Worm (Caenorhabditis elegans) whole organism, young adult: Measurements from ENCODE around the gene F44E5.5.
A peak's percentile ranks its signal among the peaks of the same experiment; 100 is the strongest.

Experiments used
- B0261.1 ChIP-seq: sonication (generic microtip); optimal IDR thresholded peaks from 2 replicates; lab custom pipeline; 2016; ENCODE audit warnings: mild to moderate bottlenecking, missing genetic modification characterization, moderate library complexity, missing compliant biosample characterization
- C17E4.6 ChIP-seq: fragments of 200-800 bp; sonication (Bioruptor generic); IDR thresholded peaks from 2 replicates; pipeline ENCODE4 v1.3.6; 2022; ENCODE audit warnings: missing genetic modification reagents, missing genetic modification characterization, missing compliant biosample characterization
- F22D6.2 ChIP-seq: sonication (generic microtip); optimal IDR thresholded peaks from 2 replicates; lab custom pipeline; 2016; ENCODE audit warnings: mild to moderate bottlenecking, missing genetic modification characterization, missing compliant biosample characterization
- F23B12.7 ChIP-seq: sonication (generic microtip); optimal IDR thresholded peaks from 2 replicates; lab custom pipeline; 2017; ENCODE audit warnings: missing genetic modification characterization, mild to moderate bottlenecking, missing compliant biosample characterization, antibody characterized with exemption, moderate library complexity; ENCODE audit not compliant: insufficient read depth
- F33H1.4 ChIP-seq: fragments of 200-800 bp; sonication (Bioruptor generic); IDR thresholded peaks from 2 replicates; pipeline ENCODE4 v1.3.6; 2022; ENCODE audit warnings: missing genetic modification reagents, missing genetic modification characterization, missing compliant biosample characterization
- F57C9.4 ChIP-seq: sonication (generic microtip); optimal IDR thresholded peaks from 2 replicates; lab custom pipeline; 2017; ENCODE audit warnings: mild to moderate bottlenecking, missing genetic modification characterization, missing compliant biosample characterization
- T07F8.4 ChIP-seq: sonication (generic microtip); optimal IDR thresholded peaks from 2 replicates; lab custom pipeline; 2016; ENCODE audit warnings: mild to moderate bottlenecking, missing genetic modification characterization, moderate library complexity, missing compliant biosample characterization
- Y56A3A.18 ChIP-seq: fragments of 200-800 bp; sonication (Bioruptor generic); IDR thresholded peaks from 2 replicates; pipeline ENCODE4 v1.3.6; 2022; ENCODE audit warnings: missing genetic modification reagents, missing genetic modification characterization, missing compliant biosample characterization
- Y79H2A.3 ChIP-seq: fragments of 200-800 bp; sonication (Bioruptor generic); conservative IDR thresholded peaks from 2 replicates; pipeline ENCODE4 v1.3.6; 2022; ENCODE audit warnings: missing genetic modification reagents, missing genetic modification characterization, missing compliant biosample characterization
- aptf-2 ChIP-seq: fragments of 200-800 bp; sonication (Bioruptor generic); conservative IDR thresholded peaks from 2 replicates; pipeline ENCODE4 v1.3.6; 2022; ENCODE audit warnings: missing genetic modification reagents, missing genetic modification characterization, missing compliant biosample characterization
- attf-5 ChIP-seq: fragments of 200-800 bp; sonication (Bioruptor generic); optimal IDR thresholded peaks from 2 replicates; lab custom pipeline; 2018; ENCODE audit warnings: mild to moderate bottlenecking, missing genetic modification characterization, missing compliant biosample characterization
- cebp-1 ChIP-seq, 2 experiments: fragments of 200-800 bp in 1 of 2; sonication (Bioruptor generic) in 1 of 2; sonication (generic microtip) in 1 of 2; IDR thresholded peaks in 1 of 2; optimal IDR thresholded peaks in 1 of 2; 2 replicates each; pipeline versions ENCODE4 v1.3.6 to Lab custom; 2017 to 2022; ENCODE audit warnings: missing compliant biosample characterization in 2 of 2, missing genetic modification characterization in 2 of 2, mild to moderate bottlenecking in 1 of 2, missing genetic modification reagents in 1 of 2, moderate library complexity in 1 of 2
- ceh-40 ChIP-seq: fragments of 200-800 bp; sonication (Bioruptor generic); IDR thresholded peaks from 2 replicates; pipeline ENCODE4 v1.3.6; 2022; ENCODE audit warnings: missing genetic modification characterization, missing compliant biosample characterization
- ceh-91 ChIP-seq: fragments of 200-800 bp; sonication (Bioruptor generic); IDR thresholded peaks from 2 replicates; pipeline ENCODE4 v1.3.6; 2022; ENCODE audit warnings: missing genetic modification reagents, missing genetic modification characterization, missing compliant biosample characterization
- die-1 ChIP-seq: sonication (generic microtip); optimal IDR thresholded peaks from 2 replicates; lab custom pipeline; 2016; ENCODE audit warnings: missing genotype, mild to moderate bottlenecking, missing genetic modification characterization, missing compliant biosample characterization
- dox-1 ChIP-seq: fragments of 200-800 bp; sonication (Bioruptor generic); IDR thresholded peaks from 2 replicates; pipeline ENCODE4 v1.3.6; 2022; ENCODE audit warnings: missing genetic modification reagents, missing genetic modification characterization, missing compliant biosample characterization
- dpff-1 ChIP-seq: sonication (generic microtip); optimal IDR thresholded peaks from 2 replicates; lab custom pipeline; 2017; ENCODE audit warnings: mild to moderate bottlenecking, missing genetic modification characterization, missing compliant biosample characterization
- egl-18 ChIP-seq: fragments of 200-800 bp; sonication (Bioruptor generic); IDR thresholded peaks from 2 replicates; pipeline ENCODE4 v1.3.6; 2022; ENCODE audit warnings: missing genetic modification reagents, missing genetic modification characterization, missing compliant biosample characterization
- fkh-3 ChIP-seq: sonication (generic microtip); optimal IDR thresholded peaks from 2 replicates; lab custom pipeline; 2016; ENCODE audit warnings: mild to moderate bottlenecking, missing genetic modification characterization, missing compliant biosample characterization
- hmg-1.2 ChIP-seq: fragments of 200-800 bp; sonication (Bioruptor generic); IDR thresholded peaks from 2 replicates; pipeline ENCODE4 v1.3.6; 2022; ENCODE audit warnings: missing genetic modification reagents, missing genetic modification characterization, missing compliant biosample characterization
- hrde-1 ChIP-seq: sonication (generic microtip); optimal IDR thresholded peaks from 2 replicates; lab custom pipeline; 2016; ENCODE audit warnings: missing genetic modification characterization, mild to moderate bottlenecking, missing compliant biosample characterization, moderate library complexity, missing genotype, missing genetic modification reagents, borderline replicate concordance
- lag-1 ChIP-seq: fragments of 200-800 bp; sonication (Bioruptor generic); IDR thresholded peaks from 2 replicates; pipeline ENCODE4 v1.3.6; 2022; ENCODE audit warnings: missing genetic modification reagents, missing genetic modification characterization, missing compliant biosample characterization
- let-526 ChIP-seq: fragments of 200-800 bp; sonication (Bioruptor generic); IDR thresholded peaks from 2 replicates; pipeline ENCODE4 v1.3.6; 2022; ENCODE audit warnings: missing genetic modification reagents, missing genetic modification characterization, missing compliant biosample characterization
- lin-40 ChIP-seq: sonication (generic microtip); optimal IDR thresholded peaks from 2 replicates; lab custom pipeline; 2016; ENCODE audit warnings: missing genetic modification characterization, mild to moderate bottlenecking, missing compliant biosample characterization, missing genotype, missing genetic modification reagents
- lsl-1 ChIP-seq: fragments of 200-800 bp; sonication (Bioruptor generic); optimal IDR thresholded peaks from 2 replicates; lab custom pipeline; 2018; ENCODE audit warnings: mild to moderate bottlenecking, missing genetic modification characterization, moderate library complexity, missing compliant biosample characterization
- madf-6 ChIP-seq: fragments of 200-800 bp; sonication (Bioruptor generic); IDR thresholded peaks from 2 replicates; pipeline ENCODE4 v1.3.6; 2022; ENCODE audit warnings: missing genetic modification reagents, missing genetic modification characterization, missing compliant biosample characterization
- nhr-120 ChIP-seq: fragments of 200-800 bp; sonication (Bioruptor generic); IDR thresholded peaks from 2 replicates; pipeline ENCODE4 v1.3.6; 2022; ENCODE audit warnings: missing genetic modification characterization, missing compliant biosample characterization
- nhr-179 ChIP-seq: sonication (generic microtip); optimal IDR thresholded peaks from 2 replicates; lab custom pipeline; 2016; ENCODE audit warnings: mild to moderate bottlenecking, missing genetic modification characterization, missing compliant biosample characterization
- rpc-1 ChIP-seq, 2 experiments: fragments of 150-350 bp in 1 of 2; sonication (generic microtip) in 1 of 2; optimal IDR thresholded peaks; 2 replicates each; lab custom pipeline; 2014 to 2018; ENCODE audit warnings: missing biosample characterization in 1 of 2, missing genetic modification characterization in 1 of 2, missing genetic modification reagents in 1 of 2, missing genotype in 1 of 2
- snpc-1.1 ChIP-seq: sonication (generic microtip); optimal IDR thresholded peaks from 2 replicates; lab custom pipeline; 2017; ENCODE audit warnings: missing genetic modification characterization, mild to moderate bottlenecking, missing compliant biosample characterization, antibody characterized with exemption, moderate library complexity, missing genotype, missing genetic modification reagents; ENCODE audit not compliant: insufficient read depth
- snpc-3.4 ChIP-seq: sonication (generic microtip); optimal IDR thresholded peaks from 2 replicates; lab custom pipeline; 2017; ENCODE audit warnings: missing genetic modification characterization, mild to moderate bottlenecking, missing compliant biosample characterization, antibody characterized with exemption, moderate library complexity, missing genotype, missing genetic modification reagents
- snpc-4 ChIP-seq, 5 experiments: fragments of 150-350 bp in 1 of 5; sonication (generic microtip) in 4 of 5; optimal IDR thresholded peaks; 2 replicates each; lab custom pipeline; 2014 to 2018; ENCODE audit warnings: missing genetic modification characterization in 5 of 5, missing biosample characterization in 3 of 5, antibody characterized with exemption in 2 of 5, mild to moderate bottlenecking in 2 of 5, missing compliant biosample characterization in 2 of 5, missing genotype in 2 of 5, moderate library complexity in 2 of 5, missing genetic modification reagents in 1 of 5
- somi-1 ChIP-seq: fragments of 200-800 bp; sonication (Bioruptor generic); optimal IDR thresholded peaks from 2 replicates; lab custom pipeline; 2018; ENCODE audit warnings: mild to moderate bottlenecking, missing genetic modification characterization, missing compliant biosample characterization
- zfh-2 ChIP-seq: fragments of 200-800 bp; sonication (Bioruptor generic); conservative IDR thresholded peaks from 2 replicates; pipeline ENCODE4 v1.3.6; 2022; ENCODE audit warnings: missing genetic modification reagents, missing genetic modification characterization, missing compliant biosample characterization
- ztf-3 ChIP-seq: fragments of 200-800 bp; sonication (Bioruptor generic); optimal IDR thresholded peaks from 2 replicates; lab custom pipeline; 2018; ENCODE audit warnings: mild to moderate bottlenecking, missing genetic modification characterization, missing compliant biosample characterization
- ztf-6 ChIP-seq: fragments of 200-800 bp; sonication (Bioruptor generic); IDR thresholded peaks from 2 replicates; pipeline ENCODE4 v1.3.6; 2022; ENCODE audit warnings: missing genetic modification reagents, missing genetic modification characterization, missing compliant biosample characterization

Gene F44E5.5

DNA sequence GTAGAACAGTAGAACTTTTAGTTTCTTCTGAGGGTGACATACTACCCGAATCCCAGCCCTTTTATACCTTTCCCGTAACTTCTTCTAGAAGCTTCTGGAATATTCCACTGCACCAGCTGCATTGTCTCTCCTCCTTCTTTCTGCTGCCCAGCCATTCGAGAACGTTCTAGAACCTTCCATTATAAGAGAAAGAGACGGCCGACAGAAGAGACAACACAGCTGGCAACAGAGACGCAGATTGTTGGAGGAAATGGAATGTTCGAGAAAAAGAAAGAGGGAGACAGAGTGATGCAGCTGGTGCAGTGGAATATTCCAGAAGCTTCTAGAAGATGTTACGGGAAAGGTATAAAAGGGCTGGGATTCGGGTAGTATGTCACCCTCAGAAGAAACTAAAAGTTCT, at the start of gene F44E5.5, which contains the start of gene F44E5.4 (continued):
- TF ChIP-seq Y79H2A.3 = peak; percentile 99

DNA sequence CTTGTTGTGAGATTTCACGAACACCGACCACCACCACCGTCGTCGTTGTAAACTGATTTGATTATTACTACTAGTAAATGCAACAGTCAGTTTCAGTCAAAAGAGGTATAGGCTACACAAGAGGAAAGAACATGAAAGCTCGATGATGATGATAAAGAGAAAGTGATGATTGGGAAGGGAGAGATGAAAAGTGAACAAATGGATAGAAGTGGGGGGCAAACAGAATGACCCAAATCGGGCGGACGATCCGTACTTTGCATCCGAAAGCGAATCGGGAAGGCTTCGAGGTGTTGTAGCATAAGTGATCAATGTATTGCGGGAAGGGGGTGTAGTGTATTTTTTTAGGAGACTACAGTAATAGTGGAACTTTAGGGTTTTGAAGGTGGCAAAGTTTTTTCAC, 48.7 kb upstream of the F44E5.5 start:
- TF ChIP-seq dox-1 (no peak), cebp-1 (GFP tag; IDR thresholded peaks at IDR 0.05; lab: Robert Waterston, UW) (no peak), cebp-1 (tag; optimal IDR thresholded peaks at IDR 0.05; lab: Kevin White, UChicago) (no peak), ztf-6 (no peak), T07F8.4 (tag; lab: Kevin White, UChicago) (no peak), madf-6 (GFP tag; lab: Robert Waterston, UW) (no peak), attf-5 (no peak), fkh-3 (no peak)
- TF ChIP-seq, all 124 proteins: peak for 0

DNA sequence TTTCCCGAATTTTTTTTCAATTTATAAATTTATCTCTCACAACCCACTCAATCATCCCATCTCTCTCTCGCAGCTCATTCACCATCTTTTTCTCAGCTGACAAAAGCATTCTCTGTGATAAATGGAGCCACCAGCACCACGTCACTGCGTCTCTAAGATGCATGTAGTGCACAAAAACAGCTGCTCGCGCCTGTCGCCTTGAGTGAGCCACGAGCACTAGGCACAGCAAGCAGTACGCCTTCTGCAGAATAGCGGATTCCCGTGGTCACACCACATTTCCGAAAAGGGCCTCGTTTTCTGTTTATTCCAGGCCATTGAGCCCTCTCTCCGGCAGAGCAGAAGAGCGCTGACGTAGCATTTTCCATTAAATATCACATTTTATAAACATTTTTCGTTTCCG, 45.9 kb upstream of the F44E5.5 start, which contains the start of gene F13D12.10:
Gene F13D12.10, plus strand, starts transcription at position 231 of the 400 bp plus-strand sequence.
- TF ChIP-seq ztf-3 (GFP tag; lab: Kevin White, UChicago) (no peak), snpc-3.4 (no peak), ztf-6 (no peak), nhr-179 (tag; lab: Kevin White, UChicago) (no peak), hrde-1 (tag; lab: Kevin White, UChicago) (no peak), somi-1 (GFP tag; lab: Kevin White, UChicago) (peak; percentile 47), F22D6.2 (tag; lab: Kevin White, UChicago) (no peak), B0261.1 (tag; lab: Kevin White, UChicago) (no peak), zfh-2 (GFP tag; lab: Robert Waterston, UW) (peak; percentile 75), rpc-1 (optimal IDR thresholded peaks at IDR 0.05; lab: Kevin White, UChicago) (no peak), rpc-1 (tag; optimal IDR thresholded peaks at IDR 0.05; lab: Kevin White, UChicago) (no peak), lag-1 (no peak), cebp-1 (GFP tag; IDR thresholded peaks at IDR 0.05; lab: Robert Waterston, UW) (no peak), cebp-1 (tag; optimal IDR thresholded peaks at IDR 0.05; lab: Kevin White, UChicago) (peak; percentile 6)

DNA sequence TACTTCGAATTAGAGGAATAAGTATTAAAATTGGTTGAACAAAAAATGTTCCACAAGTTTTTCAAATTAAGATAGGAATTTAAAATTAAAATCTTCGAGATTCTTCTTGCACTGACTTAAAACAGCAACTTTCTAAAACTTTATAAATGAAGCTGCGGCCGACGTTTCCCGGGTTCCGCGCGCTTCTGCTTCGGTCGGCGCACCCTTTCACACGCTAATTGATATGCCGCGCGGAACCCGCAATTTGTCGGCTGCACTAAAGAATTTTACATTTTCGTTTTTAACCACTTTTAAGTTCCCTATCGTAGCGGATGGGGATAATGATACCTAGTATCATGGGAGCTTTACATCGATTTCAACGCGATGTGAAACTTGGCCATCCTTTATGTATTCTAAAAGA, 44.7 kb upstream of the F44E5.5 start:
- TF ChIP-seq ceh-40 (GFP tag; lab: Robert Waterston, UW) (no peak), T07F8.4 (tag; lab: Kevin White, UChicago) (no peak), let-526 (GFP tag; lab: Robert Waterston, UW) (no peak), ceh-91 (GFP tag; lab: Robert Waterston, UW) (no peak), lsl-1 (GFP tag; lab: Kevin White, UChicago) (no peak), die-1 (tag; lab: Kevin White, UChicago) (no peak), zfh-2 (GFP tag; lab: Robert Waterston, UW) (no peak), rpc-1 (optimal IDR thresholded peaks at IDR 0.05; lab: Kevin White, UChicago) (no peak), rpc-1 (tag; optimal IDR thresholded peaks at IDR 0.05; lab: Kevin White, UChicago) (no peak), hmg-1.2 (peak; percentile 56), nhr-120 (GFP tag; lab: Robert Waterston, UW) (no peak), egl-18 (GFP tag; lab: Robert Waterston, UW) (no peak), F57C9.4 (tag; lab: Kevin White, UChicago) (no peak), C17E4.6 (GFP tag; lab: Robert Waterston, UW) (no peak), snpc-1.1 (tag; lab: Kevin White, UChicago) (peak; percentile 84), lin-40 (tag; lab: Kevin White, UChicago) (no peak), dpff-1 (tag; lab: Kevin White, UChicago) (no peak), Y56A3A.18 (GFP tag; lab: Robert Waterston, UW) (no peak), attf-5 (no peak), F33H1.4 (GFP tag; lab: Robert Waterston, UW) (no peak), aptf-2 (no peak), madf-6 (GFP tag; lab: Robert Waterston, UW) (peak; percentile 6; the same call in 1 of the 2 replicates), F23B12.7 (no peak), snpc-3.4 (peak; percentile 33), snpc-4 (GFP tag; optimal IDR thresholded peaks at IDR 0.05; lab: Kevin White, UChicago) (peak; percentile 79), snpc-4 (tag; optimal IDR thresholded peaks at IDR 0.05; lab: Kevin White, UChicago) (peak; percentile 57 to 96 (median 88))
